Worm (Caenorhabditis elegans) whole organism, early embryonic: ENCODE results near the gene K12D12.4.

ENCODE experiments used
- ama-1 ChIP-seq: fragments of 150-350 bp; optimal IDR thresholded peaks from 2 replicates; lab custom pipeline; 2014
- ceh-13 ChIP-seq: fragments of 200-800 bp; sonication (Bioruptor generic); optimal IDR thresholded peaks from 2 replicates; lab custom pipeline; 2018; ENCODE audit warnings: mild to moderate bottlenecking, missing genetic modification characterization, missing compliant biosample characterization
- hmbx-1 ChIP-seq: sonication (generic microtip); optimal IDR thresholded peaks from 2 replicates; lab custom pipeline; 2016; ENCODE audit warnings: mild to moderate bottlenecking, missing genetic modification characterization, missing compliant biosample characterization
- scrt-1 ChIP-seq: fragments of 200-800 bp; sonication (Bioruptor generic); IDR thresholded peaks from 2 replicates; pipeline ENCODE4 v1.3.6; 2022; ENCODE audit warnings: missing genetic modification characterization, missing compliant biosample characterization
- tbx-37 ChIP-seq: fragments of 200-800 bp; sonication (Bioruptor generic); conservative IDR thresholded peaks from 2 replicates; pipeline ENCODE4 v1.3.6; 2022; ENCODE audit warnings: missing genetic modification reagents, missing genetic modification characterization, missing compliant biosample characterization

DNA sequence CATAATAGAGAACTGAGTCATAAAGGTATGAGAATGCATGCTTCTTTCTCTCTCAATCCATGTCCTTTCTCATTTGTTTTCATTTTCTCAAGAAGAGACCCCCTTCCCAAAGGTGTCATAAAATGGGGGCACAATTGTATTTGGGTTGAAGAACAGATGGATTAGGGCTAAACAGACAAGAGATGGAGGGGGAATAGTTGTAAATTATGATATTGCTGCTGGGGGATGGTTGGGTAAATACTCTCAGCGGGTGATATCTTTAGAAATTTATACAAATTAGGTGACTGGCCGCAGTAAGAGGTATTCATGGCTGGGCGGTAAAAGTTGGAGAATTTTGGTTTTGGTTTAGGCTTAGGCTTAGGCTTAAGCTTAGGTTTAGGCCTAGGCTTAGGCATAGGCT lies 39.5 kb upstream of the K12D12.4 start:
- no peak for TF ChIP-seq ama-1
- no peak for TF ChIP-seq ceh-13 (GFP tag; lab: Kevin White, UChicago)
- no peak for TF ChIP-seq tbx-37 (GFP tag; lab: Robert Waterston, UW)
- no peak for TF ChIP-seq scrt-1 (GFP tag; lab: Robert Waterston, UW)
- TF ChIP-seq hmbx-1 = no peak
